Worm (Caenorhabditis elegans) whole organism, young adult: Measurements from ENCODE around the gene K11H12.1.

Experiments
- D2030.7 ChIP-seq: fragments of 200-800 bp; sonication (Bioruptor generic); IDR thresholded peaks from 2 replicates; pipeline ENCODE4 v1.3.6; 2022; ENCODE audit warnings: missing genetic modification reagents, missing genetic modification characterization, missing compliant biosample characterization
- F55B11.4 ChIP-seq: sonication (generic microtip); optimal IDR thresholded peaks from 2 replicates; lab custom pipeline; 2016; ENCODE audit warnings: missing compliant biosample characterization, missing genetic modification characterization, borderline replicate concordance; ENCODE audit not compliant: insufficient read depth
- dox-1 ChIP-seq: fragments of 200-800 bp; sonication (Bioruptor generic); IDR thresholded peaks from 2 replicates; pipeline ENCODE4 v1.3.6; 2022; ENCODE audit warnings: missing genetic modification reagents, missing genetic modification characterization, missing compliant biosample characterization
- ets-4 ChIP-seq: fragments of 200-800 bp; sonication (Bioruptor generic); optimal IDR thresholded peaks from 2 replicates; lab custom pipeline; 2018; ENCODE audit warnings: mild to moderate bottlenecking, missing genetic modification characterization, missing compliant biosample characterization
- snpc-1.1 ChIP-seq: sonication (generic microtip); optimal IDR thresholded peaks from 2 replicates; lab custom pipeline; 2017; ENCODE audit warnings: missing genetic modification characterization, mild to moderate bottlenecking, missing compliant biosample characterization, antibody characterized with exemption, moderate library complexity, missing genotype, missing genetic modification reagents; ENCODE audit not compliant: insufficient read depth
- unc-130 ChIP-seq: sonication (generic microtip); optimal IDR thresholded peaks from 2 replicates; lab custom pipeline; 2016; ENCODE audit warnings: missing genetic modification reagents, missing genetic modification characterization, missing compliant biosample characterization
- unc-62 ChIP-seq: fragments of 150-350 bp; optimal IDR thresholded peaks from 2 replicates; lab custom pipeline; 2014; ENCODE audit warnings: missing biosample characterization, missing genetic modification reagents, missing genetic modification characterization
- ztf-3 ChIP-seq: fragments of 200-800 bp; sonication (Bioruptor generic); optimal IDR thresholded peaks from 2 replicates; lab custom pipeline; 2018; ENCODE audit warnings: mild to moderate bottlenecking, missing genetic modification characterization, missing compliant biosample characterization

DNA sequence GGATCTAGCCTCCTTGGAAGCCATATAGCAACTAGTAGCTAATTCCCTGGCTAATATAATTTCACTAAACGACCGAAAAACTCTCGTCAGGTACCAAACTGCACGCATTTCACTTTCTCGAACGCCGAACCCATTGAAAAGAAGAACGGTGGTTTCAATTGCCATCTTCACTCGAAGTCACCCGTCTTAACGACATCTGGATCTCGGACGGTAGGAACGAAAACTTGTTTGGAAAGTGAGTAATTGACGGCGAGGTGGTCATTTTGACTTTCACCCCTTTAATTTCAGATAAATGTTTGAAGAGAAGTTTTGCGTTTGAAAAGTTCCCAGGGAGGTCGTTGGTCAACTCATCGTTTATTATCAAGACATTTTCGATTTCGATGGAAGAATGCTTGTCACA lies 31.5 kb upstream of the K11H12.1 start:
- TF ChIP-seq ztf-3 (GFP tag; lab: Kevin White, UChicago) = no peak
- no peak for TF ChIP-seq F55B11.4 (tag; lab: Kevin White, UChicago)
- no peak for TF ChIP-seq dox-1 (GFP tag; lab: Robert Waterston, UW)
- TF ChIP-seq snpc-1.1 (tag; lab: Kevin White, UChicago) = no peak
- TF ChIP-seq D2030.7 (GFP tag; lab: Robert Waterston, UW) = no peak
- TF ChIP-seq ets-4 (GFP tag; lab: Kevin White, UChicago) = no peak
- no peak for TF ChIP-seq unc-62
- no peak for TF ChIP-seq unc-130 (GFP tag; lab: Kevin White, UChicago)
